Fruit fly (Drosophila melanogaster): ENCODE results near the gene Set.
A peak's percentile ranks its signal among the peaks of the same experiment; 100 is the strongest.

Set gene

DNA sequence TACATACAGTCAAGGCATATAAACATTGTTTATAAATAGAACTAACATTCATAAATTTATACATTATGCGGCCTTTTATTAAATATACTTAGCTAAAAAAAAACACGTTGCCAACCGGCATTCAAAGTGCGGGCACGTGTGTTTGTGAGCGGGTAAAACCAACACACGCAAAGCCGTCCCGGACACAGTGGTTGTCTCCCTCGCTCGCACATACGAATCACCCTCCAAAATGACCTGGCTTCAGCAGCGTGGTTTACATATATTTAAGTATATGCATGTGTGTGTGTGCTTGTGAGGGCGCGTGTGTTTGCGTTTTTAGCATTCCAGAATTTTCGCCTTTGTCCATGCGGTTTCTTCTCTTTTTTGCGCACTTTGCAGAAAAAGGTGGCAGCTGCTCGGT lies 19.9 kb upstream of the Set start (continued):
- TF ChIP-seq twi (tag; optimal IDR thresholded peaks at IDR 0.05), result peak; percentile 40
- peak; percentile 28; the same call in 1 of the 2 replicates for TF ChIP-seq CG9932 (GFP tag; IDR thresholded peaks at IDR 0.05)
- no peak for TF ChIP-seq CG30403 (GFP tag; optimal IDR thresholded peaks at IDR 0.05)
- peak; percentile 36; the same call in 1 of the 2 replicates for TF ChIP-seq amos (GFP tag; IDR thresholded peaks at IDR 0.05; ENCODE audit: partially characterized antibody)
- TF ChIP-seq bbx (GFP tag; IDR thresholded peaks at IDR 0.05; ENCODE audit: partially characterized antibody), result peak; percentile 17; the same call in 1 of the 2 replicates
- TF ChIP-seq tll (GFP tag; optimal IDR thresholded peaks at IDR 0.05), result peak in 1 of 2 experiments; percentile 16
- TF ChIP-seq row (GFP tag; IDR thresholded peaks at IDR 0.05), result no peak
- TF ChIP-seq sens (GFP tag), result peak; percentile 42
- TF ChIP-seq lbe (GFP tag; optimal IDR thresholded peaks at IDR 0.05), result peak; percentile 30
- no peak for TF ChIP-seq jumu (GFP tag; optimal IDR thresholded peaks at IDR 0.05)

DNA sequence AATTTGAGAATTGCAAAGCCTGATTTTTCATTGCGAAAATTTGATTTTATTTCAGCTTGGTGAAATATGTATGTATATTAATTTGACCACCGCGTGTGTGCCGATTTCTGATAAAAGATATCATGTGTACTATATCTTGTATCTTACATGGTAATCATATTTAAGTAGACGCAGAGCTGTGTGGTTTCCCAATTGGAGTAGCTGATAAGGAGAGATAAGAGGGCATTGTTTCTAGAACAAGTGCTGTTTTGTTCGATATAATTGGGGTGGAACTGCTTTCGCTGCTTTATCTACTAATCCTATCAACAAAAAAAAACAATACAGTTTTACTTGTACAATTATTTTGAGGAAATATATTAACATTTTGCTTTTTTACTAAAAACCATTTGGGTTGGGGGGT lies 16.8 kb upstream of the Set start:
- TF ChIP-seq CG42726 (GFP tag; IDR thresholded peaks at IDR 0.05; ENCODE audit: partially characterized antibody) (no peak), fd102C (GFP tag; optimal IDR thresholded peaks at IDR 0.05) (no peak), B-H2 (GFP tag; optimal IDR thresholded peaks at IDR 0.05) (no peak), CG18011 (GFP tag; optimal IDR thresholded peaks at IDR 0.05) (no peak), Oaz (GFP tag; IDR thresholded peaks at IDR 0.05) (no peak), sug (tag; optimal IDR thresholded peaks at IDR 0.05) (peak; percentile 30), CG12391 (tag; optimal IDR thresholded peaks at IDR 0.05) (no peak), Bdp1 (GFP tag; optimal IDR thresholded peaks at IDR 0.05) (no peak), CG1233 (GFP tag; optimal IDR thresholded peaks at IDR 0.05) (no peak), CG8281 (tag; optimal IDR thresholded peaks at IDR 0.05) (no peak), Sry-δ (GFP tag; optimal IDR thresholded peaks at IDR 0.05) (no peak), CG1024 (GFP tag; IDR thresholded peaks at IDR 0.05) (no peak), CG9215 (GFP tag; IDR thresholded peaks at IDR 0.05) (no peak), Med (GFP tag) (peak; percentile 27), exex (tag; optimal IDR thresholded peaks at IDR 0.05) (peak; percentile 67), lbe (GFP tag; optimal IDR thresholded peaks at IDR 0.05) (peak; percentile 23), CG2120 (GFP tag; optimal IDR thresholded peaks at IDR 0.05) (peak; percentile 14), abd-A (tag; optimal IDR thresholded peaks at IDR 0.05) (no peak), CG16863 (GFP tag; optimal IDR thresholded peaks at IDR 0.05) (no peak), NfI (GFP tag; optimal IDR thresholded peaks at IDR 0.05) (no peak), CG6791 (GFP tag; IDR thresholded peaks at IDR 0.05; ENCODE audit: partially characterized antibody) (no peak), dmrt99B (tag; optimal IDR thresholded peaks at IDR 0.05) (peak; percentile 6), twi (tag; optimal IDR thresholded peaks at IDR 0.05) (no peak), CG8388 (GFP tag; optimal IDR thresholded peaks at IDR 0.05) (no peak), Sox100B (GFP tag; optimal IDR thresholded peaks at IDR 0.05) (no peak), Ptx1 (GFP tag; IDR thresholded peaks at IDR 0.05) (no peak), CG12942 (GFP tag; optimal IDR thresholded peaks at IDR 0.05) (no peak), CG2678 (tag; optimal IDR thresholded peaks at IDR 0.05) (no peak), hth (optimal IDR thresholded peaks at IDR 0.05) (no peak), CG15479 (GFP tag; optimal IDR thresholded peaks at IDR 0.05) (peak; percentile 75), PHDP (tag; optimal IDR thresholded peaks at IDR 0.05) (no peak), sens (GFP tag) (peak; percentile 72), mirr (GFP tag; optimal IDR thresholded peaks at IDR 0.05) (peak; percentile 18), CG13123 (GFP tag; optimal IDR thresholded peaks at IDR 0.05) (no peak), Atf-2 (GFP tag; optimal IDR thresholded peaks at IDR 0.05) (no peak), CG15514 (GFP tag; optimal IDR thresholded peaks at IDR 0.05) (no peak), Deaf1 (tag; optimal IDR thresholded peaks at IDR 0.05) (no peak), CG8924 (tag; optimal IDR thresholded peaks at IDR 0.05) (no peak), CG17912 (GFP tag; optimal IDR thresholded peaks at IDR 0.05) (no peak), cwo (GFP tag; optimal IDR thresholded peaks at IDR 0.05) (peak; percentile 0), dmrt11E (tag; optimal IDR thresholded peaks at IDR 0.05) (no peak), CG10209 (GFP tag; optimal IDR thresholded peaks at IDR 0.05) (no peak)

All from whole organism, embryonic.